Fruit fly (Drosophila melanogaster): ENCODE measurements around the gene CG13895.

CG13895 gene

DNA sequence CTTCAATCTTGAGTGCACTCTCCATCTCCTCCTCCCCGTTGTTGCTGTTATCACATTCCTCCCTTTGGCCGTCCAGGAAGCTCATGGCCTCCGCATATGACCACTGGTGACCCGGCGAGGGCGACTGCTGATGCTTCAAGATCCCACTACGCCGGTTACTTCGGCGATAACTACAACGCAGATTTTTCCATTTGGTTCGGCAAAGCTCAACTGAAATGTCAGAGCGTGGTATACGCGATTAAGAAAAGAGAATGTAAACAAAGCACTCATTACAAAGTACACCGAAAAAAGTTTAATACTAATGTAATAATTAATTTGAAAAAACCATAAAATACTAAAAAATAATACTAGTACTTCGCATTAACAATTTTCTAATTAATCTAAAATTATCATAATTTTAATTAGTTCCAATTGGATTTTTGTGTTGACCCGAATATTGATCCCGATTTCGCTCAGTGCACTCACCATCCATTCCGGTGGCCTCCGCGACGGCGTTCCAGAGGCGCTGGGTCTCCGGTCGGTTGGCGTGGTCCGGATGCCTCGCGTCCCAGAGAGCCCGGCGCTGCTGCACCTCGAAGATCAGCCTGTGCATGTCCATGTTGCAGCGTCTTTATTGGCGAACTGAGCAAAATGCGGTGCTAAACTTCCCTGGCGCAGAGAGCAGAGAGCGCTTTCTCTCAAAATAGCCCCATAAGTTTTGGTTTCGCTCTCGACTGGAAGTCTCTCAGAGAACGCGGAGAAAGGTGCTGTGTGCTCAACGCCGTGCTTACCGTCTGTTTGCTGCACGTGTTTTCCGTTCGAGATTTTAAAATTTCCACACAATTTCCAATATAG is 30.7 kb upstream of the CG13895 start (continued):
- TF ChIP-seq pita (GFP tag; optimal IDR thresholded peaks at IDR 0.05) (no peak), CG2116 (GFP tag; optimal IDR thresholded peaks at IDR 0.05) (peak; percentile 65), Dfd (GFP tag; optimal IDR thresholded peaks at IDR 0.05) (no peak), CG14050 (GFP tag; IDR thresholded peaks at IDR 0.05) (peak; percentile 84), prd (optimal IDR thresholded peaks at IDR 0.05) (no peak), prd (GFP tag; IDR thresholded peaks at IDR 0.05) (peak; percentile 92), ERR (GFP tag; optimal IDR thresholded peaks at IDR 0.05) (peak; percentile 51), CG4424 (GFP tag; optimal IDR thresholded peaks at IDR 0.05) (peak; percentile 95), crol (GFP tag; IDR thresholded peaks at IDR 0.05) (peak; percentile 31; the same call in 1 of the 2 replicates), slp2 (GFP tag; optimal IDR thresholded peaks at IDR 0.05) (peak; percentile 22), CG12942 (GFP tag; optimal IDR thresholded peaks at IDR 0.05) (peak; percentile 88), CG17328 (GFP tag; IDR thresholded peaks at IDR 0.05) (peak; percentile 95), sc (optimal IDR thresholded peaks at IDR 0.05) (no peak), sc (GFP tag; optimal IDR thresholded peaks at IDR 0.05) (peak; percentile 90), CkIIα-i1 (GFP tag; IDR thresholded peaks at IDR 0.05) (no peak), CG1832 (GFP tag; optimal IDR thresholded peaks at IDR 0.05) (peak; percentile 1), NK7.1 (GFP tag; optimal IDR thresholded peaks at IDR 0.05) (peak; percentile 28), p53 (GFP tag; optimal IDR thresholded peaks at IDR 0.05) (no peak), Bgb (GFP tag; IDR thresholded peaks at IDR 0.05; ENCODE audit: partially characterized antibody) (no peak), Stat92E (GFP tag; optimal IDR thresholded peaks at IDR 0.05) (peak in 1 of 3 experiments; percentile 85), CG14710 (tag; optimal IDR thresholded peaks at IDR 0.05) (peak; percentile 95), cad (GFP tag; optimal IDR thresholded peaks at IDR 0.05) (no peak), CG4854 (GFP tag; optimal IDR thresholded peaks at IDR 0.05) (peak; percentile 72), vfl (GFP tag; optimal IDR thresholded peaks at IDR 0.05) (peak; percentile 69), CG30020 (tag; optimal IDR thresholded peaks at IDR 0.05) (peak; percentile 75), HLH3B (GFP tag; IDR thresholded peaks at IDR 0.05) (peak; percentile 91), hth (optimal IDR thresholded peaks at IDR 0.05) (no peak), en (GFP tag; optimal IDR thresholded peaks at IDR 0.05) (no peak), Blimp-1 (GFP tag; optimal IDR thresholded peaks at IDR 0.05) (peak; percentile 94), Hr78 (GFP tag; optimal IDR thresholded peaks at IDR 0.05) (peak in 1 of 2 experiments; percentile 78), ap (GFP tag; IDR thresholded peaks at IDR 0.05) (peak; percentile 82), MBD-R2 (GFP tag; IDR thresholded peaks at IDR 0.05) (peak; percentile 73), CG6689 (GFP tag; IDR thresholded peaks at IDR 0.05) (peak; percentile 90), CG17359 (tag; optimal IDR thresholded peaks at IDR 0.05) (peak; percentile 94), hkb (optimal IDR thresholded peaks at IDR 0.05) (no peak), hkb (GFP tag; IDR thresholded peaks at IDR 0.05) (peak; percentile 94), ranshi (GFP tag; IDR thresholded peaks at IDR 0.05) (peak; percentile 89), gt (GFP tag; IDR thresholded peaks at IDR 0.05) (peak; percentile 62), so (GFP tag; IDR thresholded peaks at IDR 0.05) (peak; percentile 86), Camta (GFP tag; optimal IDR thresholded peaks at IDR 0.05) (peak; percentile 60), Jarid2 (GFP tag; optimal IDR thresholded peaks at IDR 0.05) (peak; percentile 73), Opbp (GFP tag; IDR thresholded peaks at IDR 0.05; ENCODE audit: partially characterized antibody) (no peak), CG2129 (GFP tag; IDR thresholded peaks at IDR 0.05; ENCODE audit: partially characterized antibody) (no peak), CG10431 (GFP tag; optimal IDR thresholded peaks at IDR 0.05) (peak; percentile 84), rib (GFP tag; IDR thresholded peaks at IDR 0.05) (peak; percentile 78; the same call in 1 of the 2 replicates), CG18764 (GFP tag; optimal IDR thresholded peaks at IDR 0.05) (peak; percentile 81), jigr1 (GFP tag; IDR thresholded peaks at IDR 0.05) (peak; percentile 70; the same call in 2 of the 3 replicates), CG6683 (GFP tag; optimal IDR thresholded peaks at IDR 0.05) (peak; percentile 86), Hr51 (GFP tag; optimal IDR thresholded peaks at IDR 0.05) (peak; percentile 42 to 92), CG14014 (GFP tag; IDR thresholded peaks at IDR 0.05) (peak; percentile 87)

Measured in whole organism, embryonic.